Worm (Caenorhabditis elegans): ENCODE measurements around the gene B0507.9.

Gene B0507.9

ce11 chrV:8765938-8766337, at the start of gene B0507.9:
Gene B0507.9, minus strand, starts transcription at chrV:8766038.
- TF ChIP-seq ceh-13 (GFP tag; optimal IDR thresholded peaks at IDR 0.05) (no peak), scrt-1 (GFP tag; IDR thresholded peaks at IDR 0.05) (no peak), pes-1 (GFP tag; IDR thresholded peaks at IDR 0.05) (no peak), tbx-11 (GFP tag; IDR thresholded peaks at IDR 0.05) (no peak), tbx-37 (GFP tag; conservative IDR thresholded peaks at IDR 0.05) (no peak), ets-7 (tag; optimal IDR thresholded peaks at IDR 0.05) (no peak), sea-1 (GFP tag; conservative IDR thresholded peaks at IDR 0.05) (no peak), tra-4 (tag; optimal IDR thresholded peaks at IDR 0.05) (no peak), ama-1 (optimal IDR thresholded peaks at IDR 0.05) (no peak), hnd-1 (tag; optimal IDR thresholded peaks at IDR 0.05) (no peak), hmbx-1 (tag; optimal IDR thresholded peaks at IDR 0.05) (no peak), F13C5.2 (tag; optimal IDR thresholded peaks at IDR 0.05) (no peak), aly-1 (tag; optimal IDR thresholded peaks at IDR 0.05) (no peak)

- TF ChIP-seq ama-1 (optimal IDR thresholded peaks at IDR 0.05) (no peak), flt-1 (GFP tag; IDR thresholded peaks at IDR 0.05) (no peak), ceh-13 (GFP tag; optimal IDR thresholded peaks at IDR 0.05) (no peak), B0310.2 (tag; optimal IDR thresholded peaks at IDR 0.05) (no peak), hmbx-1 (tag; optimal IDR thresholded peaks at IDR 0.05) (no peak), hnd-1 (tag; optimal IDR thresholded peaks at IDR 0.05) (no peak), tbx-37 (GFP tag; conservative IDR thresholded peaks at IDR 0.05) (no peak), pes-1 (GFP tag; IDR thresholded peaks at IDR 0.05) (no peak), aly-1 (tag; optimal IDR thresholded peaks at IDR 0.05) (no peak), ceh-36 (tag; optimal IDR thresholded peaks at IDR 0.05) (no peak)
These were observed 39.2 kb upstream of the B0507.9 start for ce11 chrV:8805047-8805446.

ce11 chrV:8802252-8802651, 36.4 kb upstream of the B0507.9 start:
- TF ChIP-seq aly-1 (tag; optimal IDR thresholded peaks at IDR 0.05) (no peak), hnd-1 (tag; optimal IDR thresholded peaks at IDR 0.05) (no peak), hmbx-1 (tag; optimal IDR thresholded peaks at IDR 0.05) (no peak), ets-7 (tag; optimal IDR thresholded peaks at IDR 0.05) (no peak), ceh-36 (tag; optimal IDR thresholded peaks at IDR 0.05) (no peak), F13C5.2 (tag; optimal IDR thresholded peaks at IDR 0.05) (no peak), sea-1 (GFP tag; conservative IDR thresholded peaks at IDR 0.05) (no peak), scrt-1 (GFP tag; IDR thresholded peaks at IDR 0.05) (no peak), B0310.2 (tag; optimal IDR thresholded peaks at IDR 0.05) (no peak), ceh-13 (GFP tag; optimal IDR thresholded peaks at IDR 0.05) (no peak), pes-1 (GFP tag; IDR thresholded peaks at IDR 0.05) (no peak)

ce11 chrV:8800978-8801559, 35.2 kb upstream of the B0507.9 start, which contains the start of gene magu-2:
Gene magu-2, minus strand, starts transcription at chrV:8801028.
- TF ChIP-seq B0310.2 (tag; optimal IDR thresholded peaks at IDR 0.05) (no peak), sea-1 (GFP tag; conservative IDR thresholded peaks at IDR 0.05) (no peak), flt-1 (GFP tag; IDR thresholded peaks at IDR 0.05) (no peak), hnd-1 (tag; optimal IDR thresholded peaks at IDR 0.05) (no peak), scrt-1 (GFP tag; IDR thresholded peaks at IDR 0.05) (no peak), hmg-4 (GFP tag; optimal IDR thresholded peaks at IDR 0.05) (no peak), ets-7 (tag; optimal IDR thresholded peaks at IDR 0.05) (no peak), hmbx-1 (tag; optimal IDR thresholded peaks at IDR 0.05) (no peak), F13C5.2 (tag; optimal IDR thresholded peaks at IDR 0.05) (no peak), pes-1 (GFP tag; IDR thresholded peaks at IDR 0.05) (no peak), tbx-11 (GFP tag; IDR thresholded peaks at IDR 0.05) (no peak), tbx-37 (GFP tag; conservative IDR thresholded peaks at IDR 0.05) (no peak), aly-1 (tag; optimal IDR thresholded peaks at IDR 0.05) (no peak), tra-4 (tag; optimal IDR thresholded peaks at IDR 0.05) (no peak), ceh-36 (tag; optimal IDR thresholded peaks at IDR 0.05) (no peak), ama-1 (optimal IDR thresholded peaks at IDR 0.05) (no peak)

- TF ChIP-seq ceh-13 (GFP tag; optimal IDR thresholded peaks at IDR 0.05), result no peak
- TF ChIP-seq ama-1 (optimal IDR thresholded peaks at IDR 0.05), result no peak
- no peak for TF ChIP-seq ets-7 (tag; optimal IDR thresholded peaks at IDR 0.05)
- TF ChIP-seq hmbx-1 (tag; optimal IDR thresholded peaks at IDR 0.05), result no peak
- no peak for TF ChIP-seq B0310.2 (tag; optimal IDR thresholded peaks at IDR 0.05)
- no peak for TF ChIP-seq pes-1 (GFP tag; IDR thresholded peaks at IDR 0.05)
- TF ChIP-seq scrt-1 (GFP tag; IDR thresholded peaks at IDR 0.05), result no peak
- no peak for TF ChIP-seq hnd-1 (tag; optimal IDR thresholded peaks at IDR 0.05)
- TF ChIP-seq F13C5.2 (tag; optimal IDR thresholded peaks at IDR 0.05), result no peak
- no peak for TF ChIP-seq tbx-37 (GFP tag; conservative IDR thresholded peaks at IDR 0.05)
- no peak for TF ChIP-seq hmg-4 (GFP tag; optimal IDR thresholded peaks at IDR 0.05)
- no peak for TF ChIP-seq tbx-11 (GFP tag; IDR thresholded peaks at IDR 0.05)
- TF ChIP-seq tra-4 (tag; optimal IDR thresholded peaks at IDR 0.05), result no peak
- no peak for TF ChIP-seq flt-1 (GFP tag; IDR thresholded peaks at IDR 0.05)
- TF ChIP-seq ceh-36 (tag; optimal IDR thresholded peaks at IDR 0.05), result no peak
- no peak for TF ChIP-seq sea-1 (GFP tag; conservative IDR thresholded peaks at IDR 0.05)
- no peak for TF ChIP-seq aly-1 (tag; optimal IDR thresholded peaks at IDR 0.05)
These were observed 33.5 kb upstream of the B0507.9 start for ce11 chrV:8799293-8799812.

- TF ChIP-seq scrt-1 (GFP tag; IDR thresholded peaks at IDR 0.05) (no peak), hmbx-1 (tag; optimal IDR thresholded peaks at IDR 0.05) (no peak), sea-1 (GFP tag; conservative IDR thresholded peaks at IDR 0.05) (no peak), B0310.2 (tag; optimal IDR thresholded peaks at IDR 0.05) (no peak), aly-1 (tag; optimal IDR thresholded peaks at IDR 0.05) (no peak), ama-1 (optimal IDR thresholded peaks at IDR 0.05) (no peak), tbx-37 (GFP tag; conservative IDR thresholded peaks at IDR 0.05) (no peak), ceh-13 (GFP tag; optimal IDR thresholded peaks at IDR 0.05) (no peak), F13C5.2 (tag; optimal IDR thresholded peaks at IDR 0.05) (no peak), ets-7 (tag; optimal IDR thresholded peaks at IDR 0.05) (no peak), flt-1 (GFP tag; IDR thresholded peaks at IDR 0.05) (no peak), hnd-1 (tag; optimal IDR thresholded peaks at IDR 0.05) (no peak), hmg-4 (GFP tag; optimal IDR thresholded peaks at IDR 0.05) (no peak), ceh-36 (tag; optimal IDR thresholded peaks at IDR 0.05) (no peak), tra-4 (tag; optimal IDR thresholded peaks at IDR 0.05) (no peak), pes-1 (GFP tag; IDR thresholded peaks at IDR 0.05) (no peak)
These were observed 32.6 kb upstream of the B0507.9 start for ce11 chrV:8798470-8798869.

ce11 chrV:8796889-8797288, 31.1 kb upstream of the B0507.9 start:
- TF ChIP-seq ama-1 (optimal IDR thresholded peaks at IDR 0.05) (no peak), B0310.2 (tag; optimal IDR thresholded peaks at IDR 0.05) (peak; percentile 12), scrt-1 (GFP tag; IDR thresholded peaks at IDR 0.05) (no peak), ceh-36 (tag; optimal IDR thresholded peaks at IDR 0.05) (no peak), flt-1 (GFP tag; IDR thresholded peaks at IDR 0.05) (no peak), ceh-13 (GFP tag; optimal IDR thresholded peaks at IDR 0.05) (no peak), ets-7 (tag; optimal IDR thresholded peaks at IDR 0.05) (no peak)
